Fruit fly (Drosophila melanogaster): ENCODE measurements around the gene Dnz1.

Dnz1 gene

dm6 chr2L:10850320-10850990 lies 6.0 kb downstream of the Dnz1 start, which contains the start of gene porin (continued):
- TF ChIP-seq gsb (GFP tag; IDR thresholded peaks at IDR 0.05) (no peak), CG1529 (GFP tag; optimal IDR thresholded peaks at IDR 0.05) (no peak), CHES-1-like (GFP tag; optimal IDR thresholded peaks at IDR 0.05) (peak; percentile 11), insv (GFP tag; optimal IDR thresholded peaks at IDR 0.05) (peak in 1 of 2 experiments; percentile 41), dati (GFP tag; IDR thresholded peaks at IDR 0.05) (no peak), Optix (GFP tag; IDR thresholded peaks at IDR 0.05) (no peak), CG2678 (tag; optimal IDR thresholded peaks at IDR 0.05) (peak; percentile 7), Doc3 (GFP tag; IDR thresholded peaks at IDR 0.05; ENCODE audit: partially characterized antibody) (no peak), gce (GFP tag; IDR thresholded peaks at IDR 0.05) (no peak), CG4854 (GFP tag; optimal IDR thresholded peaks at IDR 0.05) (peak; percentile 29), CG7745 (tag; optimal IDR thresholded peaks at IDR 0.05) (peak; percentile 21), Lhr (GFP tag; optimal IDR thresholded peaks at IDR 0.05) (peak; percentile 84), cwo (GFP tag; optimal IDR thresholded peaks at IDR 0.05) (no peak), CG6689 (GFP tag; IDR thresholded peaks at IDR 0.05) (no peak), Adf1 (GFP tag; IDR thresholded peaks at IDR 0.05) (0 out of 2 replicates have a peak, but pooled peaks have one; percentile 17), CG17361 (GFP tag; IDR thresholded peaks at IDR 0.05) (0 out of 3 replicates have a peak, but pooled peaks have one; percentile 17), YL-1 (GFP tag; optimal IDR thresholded peaks at IDR 0.05) (peak; percentile 97), CG8944 (GFP tag; optimal IDR thresholded peaks at IDR 0.05) (no peak), CG11695 (GFP tag; IDR thresholded peaks at IDR 0.05) (0 out of 3 replicates have a peak, but pooled peaks have one; percentile 9), ken (GFP tag; IDR thresholded peaks at IDR 0.05) (no peak), phol (tag; optimal IDR thresholded peaks at IDR 0.05) (peak; percentile 48), CG12104 (GFP tag; optimal IDR thresholded peaks at IDR 0.05) (no peak), CTCF (GFP tag; optimal IDR thresholded peaks at IDR 0.05) (peak; percentile 9), trem (tag; optimal IDR thresholded peaks at IDR 0.05) (peak; percentile 87), CG12769 (tag; optimal IDR thresholded peaks at IDR 0.05) (no peak), Ptx1 (GFP tag; IDR thresholded peaks at IDR 0.05) (no peak), CoRest (tag; optimal IDR thresholded peaks at IDR 0.05) (peak; percentile 66), Hmr (GFP tag; optimal IDR thresholded peaks at IDR 0.05) (peak; percentile 62), CG14050 (GFP tag; IDR thresholded peaks at IDR 0.05) (no peak), Dp (GFP tag; optimal IDR thresholded peaks at IDR 0.05) (peak; percentile 71), HLH54F (GFP tag; optimal IDR thresholded peaks at IDR 0.05) (no peak), CG16813 (GFP tag; IDR thresholded peaks at IDR 0.05; ENCODE audit: partially characterized antibody) (no peak), exex (tag; optimal IDR thresholded peaks at IDR 0.05) (peak; percentile 87), stwl (tag; optimal IDR thresholded peaks at IDR 0.05) (peak; percentile 79), CG15514 (GFP tag; optimal IDR thresholded peaks at IDR 0.05) (peak; percentile 81), CG6854 (GFP tag; optimal IDR thresholded peaks at IDR 0.05) (peak; percentile 10), Scr (GFP tag; IDR thresholded peaks at IDR 0.05; ENCODE audit: partially characterized antibody) (0 out of 2 replicates have a peak, but pooled peaks have one; percentile 17), crc (GFP tag; optimal IDR thresholded peaks at IDR 0.05) (no peak), nmo (GFP tag; optimal IDR thresholded peaks at IDR 0.05) (peak; percentile 48), sens (GFP tag) (peak; percentile 80), CG10462 (GFP tag; optimal IDR thresholded peaks at IDR 0.05) (no peak), CG2875 (GFP tag; optimal IDR thresholded peaks at IDR 0.05) (peak; percentile 5), CG4707 (GFP tag; optimal IDR thresholded peaks at IDR 0.05) (no peak), CG12391 (tag; optimal IDR thresholded peaks at IDR 0.05) (peak; percentile 34), CG33213 (GFP tag; optimal IDR thresholded peaks at IDR 0.05) (peak; percentile 57), ERR (GFP tag; optimal IDR thresholded peaks at IDR 0.05) (no peak), CG2116 (GFP tag; optimal IDR thresholded peaks at IDR 0.05) (peak; percentile 59), CG1832 (GFP tag; optimal IDR thresholded peaks at IDR 0.05) (no peak), bbx (GFP tag; IDR thresholded peaks at IDR 0.05; ENCODE audit: partially characterized antibody) (peak; percentile 67)
